Fruit fly (Drosophila melanogaster): Measurements from ENCODE around the gene pira.

Gene pira

DNA sequence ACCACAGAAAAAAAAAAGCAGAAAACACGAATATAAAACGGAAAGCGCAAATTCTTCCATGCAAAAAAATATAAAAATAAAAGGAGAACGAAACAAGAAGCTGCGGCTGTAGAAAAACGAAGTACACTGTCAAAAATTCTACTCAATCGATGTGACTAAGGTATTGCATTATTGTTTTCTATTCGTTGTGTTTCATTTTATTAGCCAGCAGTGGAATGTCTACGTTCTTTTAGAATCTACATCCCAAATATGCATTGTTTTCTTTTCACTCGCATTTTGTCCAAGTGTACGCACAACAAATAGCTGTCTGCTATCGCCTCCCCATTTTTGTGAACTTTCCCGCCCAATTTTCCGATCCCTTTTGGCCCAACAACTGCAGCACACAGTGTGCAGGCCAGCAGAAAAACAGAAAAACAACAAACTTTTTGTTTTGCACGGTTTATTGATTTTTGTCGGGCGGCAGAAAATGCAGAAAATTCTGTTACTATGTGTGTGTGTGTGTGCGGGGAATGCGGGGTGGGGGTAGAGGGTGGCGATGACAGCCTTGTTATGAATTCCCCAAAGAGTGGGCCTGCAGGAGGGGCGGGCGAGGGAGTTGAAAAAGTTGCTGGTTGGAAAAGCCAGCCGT lies 44.1 kb downstream of the pira start (continued):
- TF ChIP-seq mld (GFP tag; IDR thresholded peaks at IDR 0.05; ENCODE audit: partially characterized antibody) (no peak), CG17361 (GFP tag; IDR thresholded peaks at IDR 0.05) (peak; percentile 76), CG18619 (GFP tag; optimal IDR thresholded peaks at IDR 0.05) (peak; percentile 72), Ravus (GFP tag; IDR thresholded peaks at IDR 0.05) (no peak), CG2116 (GFP tag; optimal IDR thresholded peaks at IDR 0.05) (no peak), prd (optimal IDR thresholded peaks at IDR 0.05) (no peak), prd (GFP tag; IDR thresholded peaks at IDR 0.05) (peak; percentile 76), CG7745 (tag; optimal IDR thresholded peaks at IDR 0.05) (no peak), CG15601 (tag; optimal IDR thresholded peaks at IDR 0.05) (peak; percentile 44), CG8089 (GFP tag; optimal IDR thresholded peaks at IDR 0.05) (peak; percentile 74), CG11560 (tag; IDR thresholded peaks at IDR 0.05) (no peak), pb (GFP tag; optimal IDR thresholded peaks at IDR 0.05) (peak; percentile 55), CG34376 (GFP tag; optimal IDR thresholded peaks at IDR 0.05) (no peak), ttk (GFP tag; IDR thresholded peaks at IDR 0.05) (peak; percentile 63), CG9932 (GFP tag; IDR thresholded peaks at IDR 0.05) (peak; percentile 56), Ets65A (GFP tag) (peak; percentile 97), CG16863 (GFP tag; optimal IDR thresholded peaks at IDR 0.05) (peak; percentile 67), H2.0 (GFP tag; IDR thresholded peaks at IDR 0.05) (peak; percentile 51), CG12942 (GFP tag; optimal IDR thresholded peaks at IDR 0.05) (peak; percentile 67), Abd-B (GFP tag; optimal IDR thresholded peaks at IDR 0.05) (peak; percentile 62), CG31388 (GFP tag; optimal IDR thresholded peaks at IDR 0.05) (peak; percentile 71), cwo (GFP tag; optimal IDR thresholded peaks at IDR 0.05) (peak; percentile 55), CG1529 (GFP tag; optimal IDR thresholded peaks at IDR 0.05) (peak; percentile 46), Lhr (GFP tag; optimal IDR thresholded peaks at IDR 0.05) (peak; percentile 26), Dll (GFP tag; IDR thresholded peaks at IDR 0.05; ENCODE audit: partially characterized antibody) (no peak), CG31224 (GFP tag; IDR thresholded peaks at IDR 0.05) (peak; percentile 43), CG14965 (GFP tag; optimal IDR thresholded peaks at IDR 0.05; ENCODE audit: borderline replicate concordance) (peak; percentile 5), toy (GFP tag; IDR thresholded peaks at IDR 0.05) (0 out of 2 replicates have a peak, but pooled peaks have one; percentile 19), CG11093 (GFP tag; IDR thresholded peaks at IDR 0.05) (0 out of 3 replicates have a peak, but pooled peaks have one; percentile 51), slp2 (GFP tag; optimal IDR thresholded peaks at IDR 0.05) (peak; percentile 61), CG2202 (tag; optimal IDR thresholded peaks at IDR 0.05) (no peak), Atf6 (GFP tag; IDR thresholded peaks at IDR 0.05) (peak; percentile 73), NK7.1 (GFP tag; optimal IDR thresholded peaks at IDR 0.05) (peak; percentile 40), CG2129 (GFP tag; IDR thresholded peaks at IDR 0.05; ENCODE audit: partially characterized antibody) (no peak), insv (GFP tag; optimal IDR thresholded peaks at IDR 0.05) (no peak), CG10147 (GFP tag; optimal IDR thresholded peaks at IDR 0.05) (peak; percentile 48), MESR4 (GFP tag; optimal IDR thresholded peaks at IDR 0.05) (no peak), Awh (GFP tag; IDR thresholded peaks at IDR 0.05) (no peak), CG3407 (GFP tag; optimal IDR thresholded peaks at IDR 0.05) (peak; percentile 24), CG32772 (GFP tag; IDR thresholded peaks at IDR 0.05) (peak; percentile 40; the same call in 1 of the 2 replicates), CG10462 (GFP tag; optimal IDR thresholded peaks at IDR 0.05) (peak; percentile 51), tgo (GFP tag; IDR thresholded peaks at IDR 0.05) (peak; percentile 56; the same call in 2 of the 3 replicates), B-H1 (GFP tag; IDR thresholded peaks at IDR 0.05) (peak; percentile 37; the same call in 1 of the 3 replicates), cad (GFP tag; optimal IDR thresholded peaks at IDR 0.05) (no peak), gro (GFP tag; optimal IDR thresholded peaks at IDR 0.05) (peak; percentile 20), abd-A (tag; optimal IDR thresholded peaks at IDR 0.05) (no peak), Chrac-16 (GFP tag; optimal IDR thresholded peaks at IDR 0.05) (peak; percentile 75), klu (GFP tag; IDR thresholded peaks at IDR 0.05) (peak; percentile 49; the same call in 1 of the 2 replicates), stc (GFP tag; IDR thresholded peaks at IDR 0.05) (peak; percentile 43; the same call in 1 of the 2 replicates), vnd (GFP tag; IDR thresholded peaks at IDR 0.05; ENCODE audit: partially characterized antibody) (no peak)

Measured in whole organism, embryonic.